Fruit fly (Drosophila melanogaster) whole organism, embryonic: ENCODE measurements around the gene stol.

ENCODE experiments used
- CG12299 ChIP-seq: fragments of 200-800 bp; sonication (Bioruptor generic); optimal IDR thresholded peaks from 2 replicates; lab custom pipeline; 2018; ENCODE audit warnings: missing biosample characterization, mild to moderate bottlenecking, missing genetic modification characterization
- CG14050 ChIP-seq: fragments of 200-800 bp; sonication (Bioruptor generic); IDR thresholded peaks from 3 replicates; pipeline ENCODE4 v1.3.6; 2022; ENCODE audit warnings: missing biosample characterization, missing genetic modification characterization
- CG1603 ChIP-seq: fragments of 200-800 bp; sonication (Bioruptor generic); optimal IDR thresholded peaks from 2 replicates; lab custom pipeline; 2019; ENCODE audit warnings: missing biosample characterization, mild to moderate bottlenecking, missing genetic modification characterization, moderate library complexity
- CG16779 ChIP-seq: fragments of 200-800 bp; sonication (Bioruptor generic); IDR thresholded peaks from 2 replicates; pipeline ENCODE4 v1.3.6; 2022; ENCODE audit warnings: missing biosample characterization, missing genetic modification characterization
- CG32772 ChIP-seq: fragments of 200-800 bp; sonication (Bioruptor generic); IDR thresholded peaks from 2 replicates; pipeline ENCODE4 v1.3.6; 2022; ENCODE audit warnings: missing biosample characterization, missing genetic modification characterization
- CG3726 ChIP-seq: fragments of 200-800 bp; sonication (Bioruptor generic); IDR thresholded peaks from 3 replicates; pipeline ENCODE4, ENCODE4 v1.3.6; 2022; ENCODE audit warnings: missing biosample characterization, missing genetic modification characterization
- CG7963 ChIP-seq: fragments of 200-800 bp; sonication (Bioruptor generic); IDR thresholded peaks from 3 replicates; pipeline ENCODE4 v1.3.6; 2022; ENCODE audit warnings: missing biosample characterization, missing genetic modification characterization; ENCODE audit not compliant: partially characterized antibody
- CG8281 ChIP-seq: fragments of 200-800 bp; sonication (Bioruptor generic); optimal IDR thresholded peaks from 2 replicates; lab custom pipeline; 2018; ENCODE audit warnings: missing biosample characterization, mild to moderate bottlenecking, missing genetic modification characterization, moderate library complexity
- CG8765 ChIP-seq: fragments of 200-800 bp; sonication (Bioruptor generic); IDR thresholded peaks from 2 replicates; pipeline ENCODE4 v1.3.6; 2022; ENCODE audit warnings: missing biosample characterization, missing genetic modification characterization
- CG8944 ChIP-seq: fragments of 200-800 bp; sonication (Bioruptor generic); optimal IDR thresholded peaks from 3 replicates; lab custom pipeline; 2016; ENCODE audit warnings: missing biosample characterization, missing genetic modification characterization
- CG9215 ChIP-seq: fragments of 200-800 bp; sonication (Bioruptor generic); IDR thresholded peaks from 2 replicates; pipeline ENCODE4 v1.3.6; 2022; ENCODE audit warnings: missing biosample characterization, missing genetic modification characterization
- CG9609 ChIP-seq: fragments of 200-800 bp; sonication (Bioruptor generic); optimal IDR thresholded peaks from 3 replicates; lab custom pipeline; 2016; ENCODE audit warnings: missing biosample characterization, missing genetic modification characterization
- Camta ChIP-seq: fragments of 200-800 bp; sonication (Bioruptor generic); optimal IDR thresholded peaks from 2 replicates; lab custom pipeline; 2016; ENCODE audit warnings: missing biosample characterization, missing genetic modification characterization
- Dll ChIP-seq: fragments of 200-800 bp; sonication (Bioruptor generic); IDR thresholded peaks from 4 replicates; pipeline ENCODE4 v1.3.6; 2022; ENCODE audit warnings: missing biosample characterization, missing genetic modification characterization; ENCODE audit not compliant: partially characterized antibody
- Dref ChIP-seq: fragments of 200-800 bp; sonication (Bioruptor generic); IDR thresholded peaks from 2 replicates; pipeline ENCODE4 v1.3.6; 2022; ENCODE audit warnings: missing biosample characterization, missing genetic modification characterization
- E2f2 ChIP-seq: fragments of 200-800 bp; sonication (Bioruptor generic); IDR thresholded peaks from 2 replicates; pipeline ENCODE4 v1.3.6; 2022; ENCODE audit warnings: missing biosample characterization, missing genetic modification characterization
- Elba2 ChIP-seq: fragments of 200-800 bp; sonication (Bioruptor generic); optimal IDR thresholded peaks from 3 replicates; lab custom pipeline; 2016; ENCODE audit warnings: missing biosample characterization, missing genetic modification characterization
- Ets65A ChIP-seq: fragments of 200-800 bp; sonication (Bioruptor generic); peaks from one replicate; lab custom pipeline; 2016; ENCODE audit warnings: missing biosample characterization, missing genetic modification characterization
- HLH3B ChIP-seq: fragments of 200-800 bp; sonication (Bioruptor generic); IDR thresholded peaks from 2 replicates; pipeline ENCODE4 v1.3.6; 2022; ENCODE audit warnings: missing biosample characterization, missing genetic modification characterization
- HLH4C ChIP-seq: fragments of 200-800 bp; sonication (Bioruptor generic); IDR thresholded peaks from 3 replicates; pipeline ENCODE4 v1.3.6; 2022; ENCODE audit warnings: missing biosample characterization, missing genetic modification characterization; ENCODE audit not compliant: partially characterized antibody
- Hey ChIP-seq: fragments of 200-800 bp; sonication (Bioruptor generic); optimal IDR thresholded peaks from 3 replicates; lab custom pipeline; 2018; ENCODE audit warnings: missing biosample characterization, mild to moderate bottlenecking, missing genetic modification characterization
- MESR4 ChIP-seq: fragments of 200-800 bp; sonication (Bioruptor generic); optimal IDR thresholded peaks from 2 replicates; lab custom pipeline; 2018; ENCODE audit warnings: missing biosample characterization, mild to moderate bottlenecking, missing genetic modification characterization, moderate library complexity
- MTF-1 ChIP-seq: fragments of 200-800 bp; sonication (Bioruptor generic); optimal IDR thresholded peaks from 2 replicates; lab custom pipeline; 2018; ENCODE audit warnings: missing biosample characterization, mild to moderate bottlenecking, missing genetic modification characterization, borderline replicate concordance
- Med ChIP-seq: fragments of 200-800 bp; sonication (Bioruptor generic); peaks from one replicate; lab custom pipeline; 2016; ENCODE audit warnings: missing biosample characterization, missing genetic modification characterization, mild to moderate bottlenecking, inconsistent platforms, moderate library complexity
- Oaz ChIP-seq: fragments of 200-800 bp; sonication (Bioruptor generic); IDR thresholded peaks from 2 replicates; pipeline ENCODE4 v1.3.6; 2022; ENCODE audit warnings: missing biosample characterization, missing genetic modification characterization
- Opbp ChIP-seq: fragments of 200-800 bp; sonication (Bioruptor generic); IDR thresholded peaks from 3 replicates; pipeline ENCODE4 v1.3.6; 2022; ENCODE audit warnings: missing biosample characterization, missing genetic modification characterization; ENCODE audit not compliant: partially characterized antibody
- Pdp1 ChIP-seq, 2 experiments: fragments of 200-800 bp; sonication (Bioruptor generic); optimal IDR thresholded peaks; 3 replicates each; lab custom pipeline; 2016; ENCODE audit warnings: missing biosample characterization in 2 of 2, missing genetic modification characterization in 2 of 2, mild to moderate bottlenecking in 1 of 2, moderate library complexity in 1 of 2
- Tbp ChIP-seq: fragments of >200 bp; optimal IDR thresholded peaks from 2 replicates; lab custom pipeline; 2018; ENCODE audit warnings: missing biosample characterization, missing genetic modification characterization
- YL-1 ChIP-seq: fragments of 200-800 bp; sonication (Bioruptor generic); optimal IDR thresholded peaks from 3 replicates; lab custom pipeline; 2017; ENCODE audit warnings: missing biosample characterization, mild to moderate bottlenecking, missing genetic modification characterization
- ato ChIP-seq: fragments of 200-800 bp; sonication (Bioruptor generic); IDR thresholded peaks from 2 replicates; pipeline ENCODE4 v1.3.6; 2022; ENCODE audit warnings: missing biosample characterization, missing genetic modification characterization; ENCODE audit not compliant: partially characterized antibody
- bbx ChIP-seq: fragments of 200-800 bp; sonication (Bioruptor generic); IDR thresholded peaks from 2 replicates; pipeline ENCODE4 v1.3.6; 2022; ENCODE audit warnings: missing biosample characterization, missing genetic modification characterization; ENCODE audit not compliant: partially characterized antibody
- crp ChIP-seq, 2 experiments: fragments of 200-800 bp; sonication (Bioruptor generic); optimal IDR thresholded peaks; 2 replicates in 1 of 2; 3 replicates in 1 of 2; lab custom pipeline; 2017; ENCODE audit warnings: missing biosample characterization in 2 of 2, missing genetic modification characterization in 2 of 2, mild to moderate bottlenecking in 1 of 2, moderate library complexity in 1 of 2
- dysf ChIP-seq: fragments of 200-800 bp; sonication (Bioruptor generic); IDR thresholded peaks from 3 replicates; pipeline ENCODE4 v1.3.6; 2022; ENCODE audit warnings: missing biosample characterization, missing genetic modification characterization
- eyg ChIP-seq: fragments of 200-800 bp; sonication (Bioruptor generic); optimal IDR thresholded peaks from 3 replicates; lab custom pipeline; 2016; ENCODE audit warnings: missing biosample characterization, missing genetic modification characterization
- hb ChIP-seq: fragments of 200-800 bp; sonication (Bioruptor generic); IDR thresholded peaks from 3 replicates; pipeline ENCODE4 v1.3.6; 2022; ENCODE audit warnings: missing biosample characterization, missing genetic modification characterization; ENCODE audit not compliant: partially characterized antibody
- hbn ChIP-seq: fragments of 200-800 bp; sonication (Bioruptor generic); IDR thresholded peaks from 2 replicates; pipeline ENCODE4 v1.3.6; 2022; ENCODE audit warnings: missing biosample characterization, missing genetic modification characterization; ENCODE audit not compliant: partially characterized antibody
- ind ChIP-seq: fragments of 200-800 bp; sonication (Bioruptor generic); optimal IDR thresholded peaks from 3 replicates; lab custom pipeline; 2016; ENCODE audit warnings: missing biosample characterization, missing genetic modification characterization
- insv ChIP-seq, 2 experiments: fragments of 200-800 bp; sonication (Bioruptor generic); optimal IDR thresholded peaks; 3 replicates each; lab custom pipeline; 2016 to 2018; ENCODE audit warnings: missing biosample characterization in 2 of 2, missing genetic modification characterization in 2 of 2
- inv ChIP-seq: fragments of 200-800 bp; sonication (Bioruptor generic); IDR thresholded peaks from 2 replicates; pipeline ENCODE4 v1.3.6; 2022; ENCODE audit warnings: missing biosample characterization, missing genetic modification characterization; ENCODE audit not compliant: partially characterized antibody
- ken ChIP-seq: fragments of 200-800 bp; sonication (Bioruptor generic); IDR thresholded peaks from 3 replicates; pipeline ENCODE4 v1.3.6; 2022; ENCODE audit warnings: missing biosample characterization, missing genetic modification characterization
- otp ChIP-seq: fragments of 200-800 bp; sonication (Bioruptor generic); IDR thresholded peaks from 3 replicates; pipeline ENCODE4, ENCODE4 v1.3.6; 2022; ENCODE audit warnings: missing biosample characterization, missing genetic modification characterization
- p53 ChIP-seq: fragments of 200-800 bp; sonication (Bioruptor generic); optimal IDR thresholded peaks from 2 replicates; lab custom pipeline; 2016; ENCODE audit warnings: missing biosample characterization, missing genetic modification characterization
- row ChIP-seq: fragments of 200-800 bp; sonication (Bioruptor generic); IDR thresholded peaks from 3 replicates; pipeline ENCODE4 v1.3.6; 2022; ENCODE audit warnings: missing biosample characterization, missing genetic modification characterization
- sens ChIP-seq: fragments of 200-800 bp; sonication (Bioruptor generic); peaks from one replicate; lab custom pipeline; 2016; ENCODE audit warnings: missing biosample characterization, missing genetic modification characterization
- sna ChIP-seq: fragments of 200-800 bp; sonication (Bioruptor generic); IDR thresholded peaks from 2 replicates; pipeline ENCODE4 v1.3.6; 2022; ENCODE audit warnings: missing biosample characterization, missing genetic modification characterization; ENCODE audit not compliant: partially characterized antibody
- so ChIP-seq: fragments of 200-800 bp; sonication (Bioruptor generic); IDR thresholded peaks from 3 replicates; pipeline ENCODE4 v1.3.6; 2022; ENCODE audit warnings: missing biosample characterization, missing genetic modification characterization
- tna ChIP-seq: fragments of 200-800 bp; sonication (Bioruptor generic); IDR thresholded peaks from 2 replicates; pipeline ENCODE4 v1.3.6; 2022; ENCODE audit warnings: missing biosample characterization, missing genetic modification characterization; ENCODE audit not compliant: partially characterized antibody
- z ChIP-seq: fragments of 200-800 bp; sonication (Bioruptor generic); IDR thresholded peaks from 3 replicates; pipeline ENCODE4 v1.3.6; 2022; ENCODE audit warnings: missing biosample characterization, missing genetic modification characterization

The stol gene

DNA sequence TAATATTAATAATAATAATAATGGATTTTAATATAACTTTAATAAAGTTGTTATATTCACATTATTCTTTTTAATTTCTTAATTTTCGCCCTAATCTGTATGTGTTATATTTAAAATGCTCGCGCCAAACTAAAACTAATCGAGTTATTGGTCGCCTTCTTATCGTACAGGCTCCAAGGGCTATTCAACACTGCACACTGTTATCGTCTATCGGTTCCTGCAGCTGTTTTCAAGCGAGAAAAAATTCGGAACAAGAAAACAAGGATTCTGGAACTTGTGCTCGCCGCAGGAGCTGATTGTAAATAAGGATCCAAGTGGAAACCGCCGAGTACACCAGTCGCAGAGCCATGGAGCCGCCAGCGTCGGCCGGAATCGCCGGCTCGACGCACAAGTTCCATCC, 46.0 kb upstream of the stol start, which contains the start of gene CG3793 (continued):
- peak; percentile 87 for TF ChIP-seq Dref (GFP tag; lab: Robert Waterston, UW)
- no peak for TF ChIP-seq Ets65A (GFP tag; lab: Kevin White, UChicago)
- peak; percentile 21 for TF ChIP-seq CG1603 (tag; lab: Kevin White, UChicago)
- no peak for TF ChIP-seq Tbp (GFP tag; lab: Kevin White, UChicago)
- peak in 1 of 2 experiments; percentile 83 for TF ChIP-seq crp (GFP tag; optimal IDR thresholded peaks at IDR 0.05; lab: Kevin White, UChicago)
- no peak for TF ChIP-seq CG3726 (GFP tag; lab: Robert Waterston, UW)
- no peak for TF ChIP-seq CG8944 (GFP tag; lab: Kevin White, UChicago)
- TF ChIP-seq MESR4 (GFP tag; lab: Kevin White, UChicago) = peak; percentile 38
- peak; percentile 75 for TF ChIP-seq Med (GFP tag; lab: Kevin White, UChicago)
- TF ChIP-seq E2f2 (GFP tag; lab: Robert Waterston, UW) = peak; percentile 89
- TF ChIP-seq bbx = peak; percentile 79
- TF ChIP-seq otp = no peak
- TF ChIP-seq YL-1 (GFP tag; lab: Kevin White, UChicago) = peak; percentile 47
- TF ChIP-seq Dll = peak; percentile 55; the same call in 1 of the 4 replicates
- peak; percentile 65; the same call in 2 of the 3 replicates for TF ChIP-seq hb
- peak; percentile 45 for TF ChIP-seq hbn
- TF ChIP-seq HLH4C (GFP tag; lab: Robert Waterston, UW) = peak; percentile 73
- peak; percentile 47; the same call in 1 of the 2 replicates for TF ChIP-seq ato (GFP tag; lab: Robert Waterston, UW)
- TF ChIP-seq inv (GFP tag; lab: Robert Waterston, UW) = 0 out of 2 replicates have a peak, but pooled peaks have one; percentile 26
- peak; percentile 8; the same call in 1 of the 2 replicates for TF ChIP-seq CG32772
- TF ChIP-seq so = no peak
- peak; percentile 30; the same call in 1 of the 2 replicates for TF ChIP-seq sna (GFP tag; lab: Robert Waterston, UW)
- TF ChIP-seq, all 482 proteins: peak for 48

dm6 chr2L:15763401-15763800, 45.3 kb upstream of the stol start:
- peak; percentile 45 for TF ChIP-seq Elba2 (GFP tag; lab: Kevin White, UChicago)
- TF ChIP-seq CG14050 (GFP tag; lab: Robert Waterston, UW) = no peak
- peak; percentile 34; the same call in 1 of the 2 replicates for TF ChIP-seq CG16779
- peak; percentile 59 for TF ChIP-seq sens (GFP tag; lab: Kevin White, UChicago)
- peak; percentile 98 for TF ChIP-seq CG8281 (tag; lab: Kevin White, UChicago)
- peak; percentile 25 for TF ChIP-seq Med (GFP tag; lab: Kevin White, UChicago)
- TF ChIP-seq Opbp (GFP tag; lab: Robert Waterston, UW) = no peak
- TF ChIP-seq Pdp1 (GFP tag; optimal IDR thresholded peaks at IDR 0.05; lab: Kevin White, UChicago) = no peak
- TF ChIP-seq, all 482 proteins: peak for 5

DNA sequence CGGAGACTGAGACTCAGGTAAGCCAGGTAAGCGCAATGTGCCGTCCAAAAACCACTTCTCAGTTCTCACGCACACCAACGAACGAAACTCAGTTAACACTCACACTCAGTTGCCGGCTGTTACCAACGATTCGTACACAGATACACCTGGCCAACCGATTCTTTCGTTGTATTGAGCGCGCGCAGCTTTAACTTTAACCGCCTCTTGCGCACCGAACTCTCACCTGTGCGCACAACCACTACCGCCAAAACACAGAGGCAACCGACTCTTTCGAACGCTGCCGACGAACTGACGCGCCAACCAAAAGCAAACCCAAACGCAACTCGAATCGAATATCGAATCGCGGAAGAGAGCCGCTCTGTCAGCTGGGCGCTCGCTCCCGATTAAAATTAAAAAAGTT, 44.4 kb upstream of the stol start, which contains the start of gene Gli:
Gli (minus strand) TSS at position 293 of the 400 bp plus-strand sequence.
- TF ChIP-seq p53 (GFP tag; lab: Kevin White, UChicago) = no peak
- TF ChIP-seq HLH3B (GFP tag; lab: Robert Waterston, UW) = no peak
- peak; percentile 76 for TF ChIP-seq MTF-1 (GFP tag; lab: Kevin White, UChicago)
- no peak for TF ChIP-seq eyg (GFP tag; lab: Kevin White, UChicago)
- peak; percentile 18; the same call in 1 of the 3 replicates for TF ChIP-seq row (GFP tag; lab: Robert Waterston, UW)
- no peak for TF ChIP-seq CG12299 (tag; lab: Kevin White, UChicago)
- peak; percentile 12; the same call in 1 of the 2 replicates for TF ChIP-seq Oaz (GFP tag; lab: Robert Waterston, UW)
- TF ChIP-seq CG9215 (GFP tag; lab: Robert Waterston, UW) = no peak
- TF ChIP-seq ken (GFP tag; lab: Robert Waterston, UW) = peak; percentile 54; the same call in 1 of the 3 replicates
- TF ChIP-seq Camta (GFP tag; lab: Kevin White, UChicago) = peak; percentile 18
- peak; percentile 27; the same call in 1 of the 3 replicates for TF ChIP-seq dysf (GFP tag; lab: Robert Waterston, UW)
- peak; percentile 68 for TF ChIP-seq tna (GFP tag; lab: Robert Waterston, UW)
- no peak for TF ChIP-seq Hey (tag; lab: Kevin White, UChicago)
- no peak for TF ChIP-seq CG9609 (GFP tag; lab: Kevin White, UChicago)
- TF ChIP-seq insv (GFP tag; optimal IDR thresholded peaks at IDR 0.05; lab: Kevin White, UChicago) = peak in 1 of 2 experiments; percentile 6
- TF ChIP-seq CG8765 (GFP tag; lab: Robert Waterston, UW) = 0 out of 2 replicates have a peak, but pooled peaks have one; percentile 26
- TF ChIP-seq CG7963 (GFP tag; lab: Robert Waterston, UW) = peak; percentile 48; the same call in 1 of the 3 replicates
- TF ChIP-seq z (GFP tag; lab: Robert Waterston, UW) = peak; percentile 92
- TF ChIP-seq ind (GFP tag; lab: Kevin White, UChicago) = no peak
